Fruit fly (Drosophila melanogaster): ENCODE measurements around the gene ScsbetaA.

DNA sequence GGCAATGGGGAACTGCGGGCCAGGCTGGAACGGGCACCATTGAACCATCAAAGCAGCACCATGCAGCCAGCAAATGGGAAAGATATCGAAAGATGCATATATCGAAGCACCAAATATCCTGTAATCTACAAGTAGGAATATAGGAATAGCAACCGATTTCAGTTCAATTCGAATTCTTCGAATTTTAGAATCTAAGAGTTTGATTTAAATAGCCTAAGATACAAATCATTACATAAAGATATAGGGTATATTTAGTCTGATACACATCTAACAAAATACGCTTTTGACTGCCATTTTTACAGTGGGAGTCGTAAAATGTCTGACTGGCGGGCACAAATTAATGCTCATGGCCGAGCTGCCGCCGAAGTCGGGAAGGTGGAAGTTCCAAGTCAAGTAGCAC lies 19.7 kb upstream of the ScsbetaA start:
- TF ChIP-seq CG12605 (GFP tag; IDR thresholded peaks at IDR 0.05) (0 out of 2 replicates have a peak, but pooled peaks have one; percentile 23), CG32121 (GFP tag; IDR thresholded peaks at IDR 0.05) (peak; percentile 53; the same call in 1 of the 2 replicates), CG14655 (GFP tag; optimal IDR thresholded peaks at IDR 0.05) (peak; percentile 46), Ets98B (GFP tag; IDR thresholded peaks at IDR 0.05) (no peak), EcR (GFP tag; optimal IDR thresholded peaks at IDR 0.05) (no peak), Snoo (tag; optimal IDR thresholded peaks at IDR 0.05) (no peak), CG13204 (GFP tag; optimal IDR thresholded peaks at IDR 0.05) (no peak)
